Worm (Caenorhabditis elegans) whole organism, early embryonic: ENCODE data around the gene F47B8.1.
"Not testable (repeated sequence)": the region's sequence is repeated elsewhere in the genome, so short reads cannot be mapped to it uniquely, and the experiment has no call there.

Experiments
- B0310.2 ChIP-seq: sonication (generic microtip); optimal IDR thresholded peaks from 2 replicates; lab custom pipeline; 2016; ENCODE audit warnings: mild to moderate bottlenecking, missing genetic modification characterization, missing compliant biosample characterization
- F13C5.2 ChIP-seq: sonication (generic microtip); optimal IDR thresholded peaks from 2 replicates; lab custom pipeline; 2017; ENCODE audit warnings: mild to moderate bottlenecking, missing genetic modification characterization, inconsistent platforms, missing compliant biosample characterization
- aly-1 ChIP-seq: sonication (generic microtip); optimal IDR thresholded peaks from 2 replicates; lab custom pipeline; 2016; ENCODE audit warnings: missing genetic modification characterization, missing compliant biosample characterization
- ama-1 ChIP-seq: fragments of 150-350 bp; optimal IDR thresholded peaks from 2 replicates; lab custom pipeline; 2014
- ceh-13 ChIP-seq: fragments of 200-800 bp; sonication (Bioruptor generic); optimal IDR thresholded peaks from 2 replicates; lab custom pipeline; 2018; ENCODE audit warnings: mild to moderate bottlenecking, missing genetic modification characterization, missing compliant biosample characterization
- ceh-36 ChIP-seq: sonication (generic microtip); optimal IDR thresholded peaks from 2 replicates; lab custom pipeline; 2016; ENCODE audit warnings: missing genetic modification characterization, inconsistent platforms, missing compliant biosample characterization
- ets-7 ChIP-seq: sonication (generic microtip); optimal IDR thresholded peaks from 2 replicates; lab custom pipeline; 2016; ENCODE audit warnings: missing genotype, missing genetic modification characterization, missing compliant biosample characterization
- flt-1 ChIP-seq: fragments of 200-800 bp; sonication (Bioruptor generic); IDR thresholded peaks from 2 replicates; pipeline ENCODE4 v1.3.6; 2022; ENCODE audit warnings: missing genetic modification characterization, missing compliant biosample characterization
- hmbx-1 ChIP-seq: sonication (generic microtip); optimal IDR thresholded peaks from 2 replicates; lab custom pipeline; 2016; ENCODE audit warnings: mild to moderate bottlenecking, missing genetic modification characterization, missing compliant biosample characterization
- hmg-4 ChIP-seq: fragments of 200-800 bp; sonication (Bioruptor generic); optimal IDR thresholded peaks from 2 replicates; lab custom pipeline; 2018; ENCODE audit warnings: mild to moderate bottlenecking, missing genetic modification characterization, missing compliant biosample characterization
- hnd-1 ChIP-seq: sonication (generic microtip); optimal IDR thresholded peaks from 2 replicates; lab custom pipeline; 2016; ENCODE audit warnings: missing genetic modification characterization, missing compliant biosample characterization
- pes-1 ChIP-seq: fragments of 200-800 bp; sonication (Bioruptor generic); IDR thresholded peaks from 2 replicates; pipeline ENCODE4 v1.3.6; 2022; ENCODE audit warnings: missing genetic modification reagents, missing genetic modification characterization, missing compliant biosample characterization
- scrt-1 ChIP-seq: fragments of 200-800 bp; sonication (Bioruptor generic); IDR thresholded peaks from 2 replicates; pipeline ENCODE4 v1.3.6; 2022; ENCODE audit warnings: missing genetic modification characterization, missing compliant biosample characterization
- sea-1 ChIP-seq: fragments of 200-800 bp; sonication (Bioruptor generic); conservative IDR thresholded peaks from 2 replicates; pipeline ENCODE4 v1.3.6; 2022; ENCODE audit warnings: missing genetic modification characterization, missing compliant biosample characterization
- tbx-11 ChIP-seq: fragments of 200-800 bp; sonication (Bioruptor generic); IDR thresholded peaks from 2 replicates; pipeline ENCODE4 v1.3.6; 2022; ENCODE audit warnings: missing genetic modification characterization, missing compliant biosample characterization
- tbx-37 ChIP-seq: fragments of 200-800 bp; sonication (Bioruptor generic); conservative IDR thresholded peaks from 2 replicates; pipeline ENCODE4 v1.3.6; 2022; ENCODE audit warnings: missing genetic modification reagents, missing genetic modification characterization, missing compliant biosample characterization
- tra-4 ChIP-seq: sonication (generic microtip); optimal IDR thresholded peaks from 2 replicates; lab custom pipeline; 2017; ENCODE audit warnings: missing genetic modification characterization, missing compliant biosample characterization

Gene F47B8.1

DNA sequence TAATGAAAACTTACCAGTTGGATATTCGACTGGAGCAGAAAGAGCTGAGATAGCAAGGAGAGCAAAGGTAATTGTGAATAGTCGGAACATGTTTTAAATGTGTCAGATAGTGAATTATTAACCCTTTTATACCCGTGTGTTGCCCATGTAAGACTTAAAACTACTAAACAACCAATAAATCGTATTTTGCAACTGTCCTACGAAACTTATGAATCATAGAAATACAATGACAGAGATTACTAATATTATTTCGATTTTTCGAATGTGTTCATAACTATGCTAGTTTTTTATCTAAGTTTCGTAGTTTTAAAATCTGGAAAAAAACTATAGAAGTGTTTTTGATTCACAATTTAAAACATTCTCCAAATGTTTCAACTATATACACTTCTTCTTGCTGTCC is 7.4 kb downstream of the F47B8.1 start, which contains the start of gene spig-4:
TSS of gene spig-4 (minus strand) at position 101 of the 400 bp plus-strand sequence.
- not testable (repeated sequence) for TF ChIP-seq ets-7 (tag; lab: Kevin White, UChicago); flt-1 (GFP tag; lab: Robert Waterston, UW); tbx-37

ce11 chrV:14301076-14301475 is 13.1 kb downstream of the F47B8.1 start, which contains the start of gene F14D7.6:
TSS of gene F14D7.6 (plus strand) at chrV:14301413.
- no peak for TF ChIP-seq hmg-4 (GFP tag; lab: Kevin White, UChicago)
- no peak for TF ChIP-seq pes-1
- TF ChIP-seq flt-1 (GFP tag; lab: Robert Waterston, UW) = no peak
- TF ChIP-seq ceh-13 = no peak
- TF ChIP-seq ceh-36 (tag; lab: Kevin White, UChicago) = no peak
- no peak for TF ChIP-seq aly-1
- TF ChIP-seq tbx-37 = no peak

DNA sequence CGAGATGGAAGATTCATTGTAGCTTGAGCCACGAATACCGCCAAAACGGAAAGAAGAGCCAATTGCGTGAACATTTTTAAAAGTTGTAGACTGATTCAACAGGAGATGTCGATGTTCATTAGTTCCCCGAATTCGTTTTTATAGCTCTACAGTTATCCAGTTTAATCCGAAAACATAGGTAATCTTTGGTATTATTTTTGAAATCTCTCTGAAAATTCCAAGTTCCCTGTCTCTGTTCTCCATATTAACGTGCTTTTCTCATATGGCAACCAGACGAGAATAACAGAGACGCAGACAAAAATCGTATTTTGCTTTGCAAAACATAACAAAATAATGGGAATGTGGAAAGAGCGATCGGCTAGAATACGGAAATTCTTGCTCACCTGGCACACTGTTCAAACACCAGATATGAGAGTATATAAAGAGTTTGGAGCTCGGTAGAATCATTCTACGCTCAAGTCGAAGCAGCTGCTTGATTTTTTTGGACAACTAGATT is 14.5 kb downstream of the F47B8.1 start, which contains the start of the genes spig-3 and F14D7.12:
TSS of gene spig-3 (minus strand) at position 101 of the 496 bp plus-strand sequence.
TSS of gene F14D7.12 (plus strand) at position 446 of the 496 bp plus-strand sequence.
- TF ChIP-seq tbx-37 = no peak
- no peak for TF ChIP-seq pes-1
- no peak for TF ChIP-seq F13C5.2 (tag; lab: Kevin White, UChicago)
- no peak for TF ChIP-seq aly-1
- TF ChIP-seq ama-1 = no peak
- no peak for TF ChIP-seq B0310.2 (tag; lab: Kevin White, UChicago)
- no peak for TF ChIP-seq flt-1 (GFP tag; lab: Robert Waterston, UW)
- no peak for TF ChIP-seq hmbx-1 (tag; lab: Kevin White, UChicago)
- TF ChIP-seq hmg-4 (GFP tag; lab: Kevin White, UChicago) = no peak
- TF ChIP-seq ets-7 (tag; lab: Kevin White, UChicago) = no peak
- no peak for TF ChIP-seq sea-1
- TF ChIP-seq ceh-13 = no peak

- TF ChIP-seq aly-1 = no peak
- TF ChIP-seq ceh-36 (tag; lab: Kevin White, UChicago) = no peak
- no peak for TF ChIP-seq scrt-1
- no peak for TF ChIP-seq hmg-4 (GFP tag; lab: Kevin White, UChicago)
Measured at ce11 chrV:14296499-14296898, 17.6 kb downstream of the F47B8.1 start, which contains the start of gene F14D7.3. TSS of gene F14D7.3 (plus strand) at chrV:14296799.

ce11 chrV:14294396-14294795 is 19.7 kb downstream of the F47B8.1 start, which contains the start of gene F14D7.9:
TSS of gene F14D7.9 (plus strand) at chrV:14294696.
- TF ChIP-seq hmbx-1 (tag; lab: Kevin White, UChicago) = no peak
- no peak for TF ChIP-seq scrt-1
- TF ChIP-seq flt-1 (GFP tag; lab: Robert Waterston, UW) = no peak
- TF ChIP-seq sea-1 = no peak
- TF ChIP-seq ceh-13 = no peak
- no peak for TF ChIP-seq tra-4
- no peak for TF ChIP-seq F13C5.2 (tag; lab: Kevin White, UChicago)
- TF ChIP-seq B0310.2 (tag; lab: Kevin White, UChicago) = no peak
- no peak for TF ChIP-seq ceh-36 (tag; lab: Kevin White, UChicago)
- TF ChIP-seq tbx-11 (GFP tag; lab: Robert Waterston, UW) = no peak
- no peak for TF ChIP-seq pes-1
- TF ChIP-seq hmg-4 (GFP tag; lab: Kevin White, UChicago) = no peak
- TF ChIP-seq hnd-1 = no peak
- TF ChIP-seq ama-1 = no peak
- TF ChIP-seq ets-7 (tag; lab: Kevin White, UChicago) = no peak

- no peak for TF ChIP-seq tbx-37
- no peak for TF ChIP-seq ets-7 (tag; lab: Kevin White, UChicago)
- no peak for TF ChIP-seq aly-1
- TF ChIP-seq ama-1 = no peak
- no peak for TF ChIP-seq ceh-13
- TF ChIP-seq hmg-4 (GFP tag; lab: Kevin White, UChicago) = no peak
- no peak for TF ChIP-seq tra-4
- no peak for TF ChIP-seq tbx-11 (GFP tag; lab: Robert Waterston, UW)
- no peak for TF ChIP-seq flt-1 (GFP tag; lab: Robert Waterston, UW)
- no peak for TF ChIP-seq hmbx-1 (tag; lab: Kevin White, UChicago)
- TF ChIP-seq B0310.2 (tag; lab: Kevin White, UChicago) = no peak
- no peak for TF ChIP-seq scrt-1
- no peak for TF ChIP-seq F13C5.2 (tag; lab: Kevin White, UChicago)
- TF ChIP-seq pes-1 = no peak
Measured at ce11 chrV:14293667-14294194, 20.4 kb downstream of the F47B8.1 start, which contains the start of gene F14D7.2. TSS of gene F14D7.2 (minus strand) at chrV:14293717.

- TF ChIP-seq ets-7 (tag; lab: Kevin White, UChicago) (no peak), sea-1 (no peak), pes-1 (no peak), hmbx-1 (tag; lab: Kevin White, UChicago) (no peak), tbx-37 (no peak)
Measured at ce11 chrV:14290636-14291035, 23.5 kb downstream of the F47B8.1 start, which contains the start of gene F14D7.18. TSS of gene F14D7.18 (minus strand) at chrV:14290736.

DNA sequence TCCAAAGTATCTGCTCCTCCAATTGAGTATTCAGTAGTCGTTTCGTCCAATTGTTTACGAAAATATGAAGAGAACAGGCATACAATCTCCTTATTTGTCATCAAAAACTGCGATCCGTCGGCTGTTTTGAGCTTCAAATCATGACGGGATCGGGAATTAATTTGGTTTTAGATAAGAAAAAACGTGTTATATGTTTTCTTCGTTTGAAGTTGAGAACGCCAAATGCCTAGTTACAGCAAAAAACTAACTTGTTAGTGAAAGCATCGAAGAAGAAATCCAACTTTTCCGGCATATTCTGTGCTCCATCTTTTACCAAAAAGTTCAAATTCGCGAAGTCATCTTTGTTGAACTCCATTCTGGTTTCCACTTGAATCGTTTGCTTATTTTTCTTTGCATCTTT is 24.8 kb downstream of the F47B8.1 start, which contains the start of gene F14D7.1:
TSS of gene F14D7.1 (minus strand) at position 101 of the 400 bp plus-strand sequence.
- TF ChIP-seq tbx-11 (GFP tag; lab: Robert Waterston, UW) = no peak
- no peak for TF ChIP-seq ceh-13
- no peak for TF ChIP-seq F13C5.2 (tag; lab: Kevin White, UChicago)
- TF ChIP-seq ama-1 = no peak
- TF ChIP-seq tra-4 = no peak
- TF ChIP-seq ets-7 (tag; lab: Kevin White, UChicago) = no peak
- TF ChIP-seq scrt-1 = no peak
